Worm (Caenorhabditis elegans) whole organism, L3 larva: ENCODE results near the gene F38B2.3.

ENCODE experiments used
- ceh-82 ChIP-seq: fragments of 150-350 bp; optimal IDR thresholded peaks from 2 replicates; lab custom pipeline; 2014; ENCODE audit warnings: missing biosample characterization, missing genetic modification characterization
- lin-15B ChIP-seq: fragments of 150-350 bp; optimal IDR thresholded peaks from 2 replicates; lab custom pipeline; 2014; ENCODE audit warnings: missing biosample characterization, missing genetic modification characterization
- nfya-1 ChIP-seq: sonication (generic microtip); optimal IDR thresholded peaks from 2 replicates; lab custom pipeline; 2017; ENCODE audit warnings: missing genetic modification characterization, mild to moderate bottlenecking, missing compliant biosample characterization, antibody characterized with exemption, moderate library complexity; ENCODE audit not compliant: insufficient read depth
- nhr-11 ChIP-seq: fragments of 150-350 bp; optimal IDR thresholded peaks from 2 replicates; lab custom pipeline; 2014; ENCODE audit warnings: missing biosample characterization, missing genetic modification characterization
- snpc-4 ChIP-seq: fragments of 150-350 bp; optimal IDR thresholded peaks from 2 replicates; lab custom pipeline; 2014; ENCODE audit warnings: missing biosample characterization, missing genetic modification characterization

DNA sequence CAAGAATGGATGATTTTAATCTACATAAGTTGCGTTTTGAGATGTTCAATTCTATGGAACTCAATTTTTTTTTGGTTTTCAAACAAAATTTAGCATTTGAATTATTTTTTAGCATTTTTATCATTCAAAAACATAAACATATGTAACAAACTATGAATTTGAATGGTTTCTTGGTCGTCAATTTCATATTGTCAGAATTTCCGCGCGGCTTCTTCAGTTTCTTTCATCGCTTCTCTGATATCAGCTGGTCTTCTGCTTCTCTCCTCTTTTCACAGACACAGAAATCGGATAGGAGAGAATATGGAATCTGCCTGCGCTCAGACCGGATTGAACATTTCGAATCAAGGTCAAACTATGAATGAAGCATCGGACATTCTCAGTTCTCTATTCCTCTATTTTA lies 19.4 kb downstream of the F38B2.3 start, which contains the start of gene C03A3.9:
- TF ChIP-seq nhr-11 (tag; lab: Kevin White, UChicago) (no peak), nfya-1 (tag; lab: Kevin White, UChicago) (no peak), snpc-4 (tag; lab: Kevin White, UChicago) (no peak), ceh-82 (no peak), lin-15B (tag; lab: Kevin White, UChicago) (no peak)
